Worm (Caenorhabditis elegans): ENCODE results near the gene sdz-36.

The sdz-36 gene

DNA sequence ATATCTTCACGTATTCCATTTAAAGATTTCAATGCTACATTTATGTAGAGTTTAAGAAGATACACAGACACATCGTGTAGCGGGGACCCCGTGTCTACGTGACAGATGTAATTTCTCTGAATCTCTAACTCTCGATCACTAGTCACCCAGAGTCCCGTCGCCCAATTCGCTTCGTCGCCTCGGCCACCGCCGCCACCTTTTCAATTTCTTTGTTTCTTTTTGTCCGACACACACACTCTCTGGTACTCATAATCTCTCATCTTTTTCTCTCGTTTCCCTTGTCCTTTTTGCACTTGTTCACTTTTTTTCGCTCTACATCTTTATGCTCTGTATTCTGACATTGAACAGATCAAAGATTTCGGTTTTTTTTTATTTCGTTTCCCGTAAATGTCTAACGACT, 27.7 kb downstream of the sdz-36 start (continued):
- TF ChIP-seq Y95B8A.8 (GFP tag; IDR thresholded peaks at IDR 0.05) (no peak), sea-2 (GFP tag; IDR thresholded peaks at IDR 0.05) (no peak), unc-130 (GFP tag; optimal IDR thresholded peaks at IDR 0.05) (no peak), nhr-27 (tag; optimal IDR thresholded peaks at IDR 0.05) (no peak), F10E7.11 (tag; optimal IDR thresholded peaks at IDR 0.05) (no peak), Y53F4B.3 (GFP tag; IDR thresholded peaks at IDR 0.05) (no peak), dox-1 (GFP tag; IDR thresholded peaks at IDR 0.05) (no peak), lin-40 (tag; optimal IDR thresholded peaks at IDR 0.05) (peak; percentile 76), hlh-26 (GFP tag; conservative IDR thresholded peaks at IDR 0.05) (no peak), F52B5.7 (tag; optimal IDR thresholded peaks at IDR 0.05) (no peak), aptf-3 (GFP tag; IDR thresholded peaks at IDR 0.05) (no peak), F33H1.4 (GFP tag; IDR thresholded peaks at IDR 0.05) (no peak), pbrm-1 (GFP tag; IDR thresholded peaks at IDR 0.05) (peak; percentile 35; the same call in 1 of the 2 replicates), die-1 (tag; optimal IDR thresholded peaks at IDR 0.05) (no peak), rpc-1 (optimal IDR thresholded peaks at IDR 0.05) (no peak), rpc-1 (tag; optimal IDR thresholded peaks at IDR 0.05) (no peak), K12H6.12 (tag; optimal IDR thresholded peaks at IDR 0.05) (peak; percentile 67), snpc-1.3 (tag; optimal IDR thresholded peaks at IDR 0.05; ENCODE audit: insufficient read depth) (no peak), snpc-4 (GFP tag; optimal IDR thresholded peaks at IDR 0.05) (no peak), snpc-4 (tag; optimal IDR thresholded peaks at IDR 0.05) (peak in 3 of 4 experiments; percentile 19 to 23 (median 21)), tbp1 (GFP tag; optimal IDR thresholded peaks at IDR 0.05) (peak; percentile 18), hmg-1.2 (GFP tag; IDR thresholded peaks at IDR 0.05) (peak; percentile 70; the same call in 1 of the 2 replicates), tbx-9 (tag; optimal IDR thresholded peaks at IDR 0.05; ENCODE audit: borderline replicate concordance) (no peak), madf-10 (tag; optimal IDR thresholded peaks at IDR 0.05) (peak; percentile 97), ekl-4 (GFP tag; IDR thresholded peaks at IDR 0.05) (no peak), egl-44 (GFP tag; IDR thresholded peaks at IDR 0.05) (no peak), ztf-28 (GFP tag; IDR thresholded peaks at IDR 0.05) (no peak), let-607 (tag; optimal IDR thresholded peaks at IDR 0.05) (no peak)

DNA sequence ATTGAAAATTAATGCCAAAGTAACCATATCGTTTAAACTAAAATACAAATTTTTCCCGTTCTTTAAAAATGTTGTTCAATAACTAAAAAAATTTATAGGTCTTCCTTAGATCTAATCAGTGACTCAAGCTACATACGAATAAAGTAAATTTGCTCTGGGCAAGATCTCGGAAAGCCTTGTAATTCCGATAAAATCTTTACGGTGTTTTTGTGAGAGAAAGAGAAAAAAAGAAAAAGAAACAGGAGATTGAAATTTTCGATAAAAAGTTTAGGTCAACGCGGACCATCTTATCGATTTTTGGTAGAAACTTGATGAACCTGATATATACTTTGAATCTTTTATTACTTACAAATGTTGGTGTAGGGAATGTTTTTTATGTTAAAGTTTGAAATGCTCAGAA, 32.4 kb downstream of the sdz-36 start:
- no peak for TF ChIP-seq ama-1 (optimal IDR thresholded peaks at IDR 0.05)
- TF ChIP-seq ama-1 (GFP tag; optimal IDR thresholded peaks at IDR 0.05), result no peak
- no peak for TF ChIP-seq aptf-2 (GFP tag; conservative IDR thresholded peaks at IDR 0.05)
- TF ChIP-seq snpc-1.1 (tag; optimal IDR thresholded peaks at IDR 0.05; ENCODE audit: insufficient read depth), result no peak
- no peak for TF ChIP-seq B0035.1 (tag; optimal IDR thresholded peaks at IDR 0.05)
- no peak for TF ChIP-seq F10E7.11 (tag; optimal IDR thresholded peaks at IDR 0.05)
- TF ChIP-seq lsy-27 (tag; optimal IDR thresholded peaks at IDR 0.05; ENCODE audit: borderline replicate concordance, insufficient read depth), result no peak
- no peak for TF ChIP-seq bed-2 (GFP tag; IDR thresholded peaks at IDR 0.05)
- no peak for TF ChIP-seq D2030.7 (GFP tag; IDR thresholded peaks at IDR 0.05)
- no peak for TF ChIP-seq F57C9.4 (tag; optimal IDR thresholded peaks at IDR 0.05)
- TF ChIP-seq snpc-4 (GFP tag; optimal IDR thresholded peaks at IDR 0.05), result no peak
- TF ChIP-seq snpc-4 (tag; optimal IDR thresholded peaks at IDR 0.05), result no peak

DNA sequence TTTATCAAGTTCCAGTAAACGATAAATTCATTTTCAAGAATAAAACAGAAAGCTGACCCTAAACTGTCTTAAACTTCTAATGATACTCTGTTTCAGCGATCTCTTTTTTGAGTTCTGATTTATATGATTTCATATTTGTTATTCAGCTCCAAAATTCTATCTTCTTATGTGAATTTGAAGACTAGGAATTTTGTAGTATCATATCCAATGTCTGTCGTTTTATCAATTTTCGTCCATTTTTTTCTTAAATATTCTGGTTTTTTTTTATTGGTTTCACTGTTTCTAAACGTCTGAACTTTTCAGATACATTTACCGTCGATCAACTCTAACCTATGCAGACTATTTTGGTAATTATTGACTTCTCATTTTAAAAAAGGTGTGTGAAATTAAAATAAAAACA, 34.2 kb downstream of the sdz-36 start, which contains the start of the genes nhr-138 and C28D4.18:
nhr-138 (plus strand) TSS at position 304 of the 400 bp plus-strand sequence.
C28D4.18 (plus strand) TSS at position 333 of the 400 bp plus-strand sequence.
- TF ChIP-seq egrh-3 (GFP tag; IDR thresholded peaks at IDR 0.05), result no peak
- no peak for TF ChIP-seq let-526 (GFP tag; IDR thresholded peaks at IDR 0.05)
- no peak for TF ChIP-seq lin-26 (GFP tag; IDR thresholded peaks at IDR 0.05)
- TF ChIP-seq hsf-1 (GFP tag; IDR thresholded peaks at IDR 0.05), result no peak
- TF ChIP-seq rcor-1 (GFP tag; IDR thresholded peaks at IDR 0.05), result no peak
- no peak for TF ChIP-seq ets-4 (GFP tag; optimal IDR thresholded peaks at IDR 0.05)
- TF ChIP-seq B0019.2 (GFP tag; conservative IDR thresholded peaks at IDR 0.05), result no peak
- TF ChIP-seq mxl-1 (tag; optimal IDR thresholded peaks at IDR 0.05), result no peak
- no peak for TF ChIP-seq hmg-1.2 (GFP tag; IDR thresholded peaks at IDR 0.05)
- TF ChIP-seq hlh-26 (GFP tag; conservative IDR thresholded peaks at IDR 0.05), result no peak
- TF ChIP-seq xnd-1 (tag; optimal IDR thresholded peaks at IDR 0.05), result no peak

Data from whole organism, young adult.